Worm (Caenorhabditis elegans): Measurements from ENCODE around the gene K03B8.6.

ce11 chrV:11412125-11412524 lies 4.7 kb downstream of the K03B8.6 start:
- TF ChIP-seq aly-2 (tag; optimal IDR thresholded peaks at IDR 0.05) (no peak), nhr-77 (tag; optimal IDR thresholded peaks at IDR 0.05) (peak; percentile 51), hlh-17 (GFP tag; optimal IDR thresholded peaks at IDR 0.05; ENCODE audit: borderline replicate concordance) (no peak), blmp-1 (tag; optimal IDR thresholded peaks at IDR 0.05) (no peak), C04F5.9 (tag; optimal IDR thresholded peaks at IDR 0.05) (no peak), ama-1 (optimal IDR thresholded peaks at IDR 0.05) (no peak), nhr-11 (tag; optimal IDR thresholded peaks at IDR 0.05) (no peak), ceh-82 (tag; optimal IDR thresholded peaks at IDR 0.05) (peak in 1 of 3 experiments; percentile 3), unc-86 (tag; optimal IDR thresholded peaks at IDR 0.05) (no peak), nhr-90 (tag; optimal IDR thresholded peaks at IDR 0.05; ENCODE audit: poor library complexity) (peak; percentile 61), nhr-20 (tag; optimal IDR thresholded peaks at IDR 0.05) (peak; percentile 72), lin-39 (tag; optimal IDR thresholded peaks at IDR 0.05) (no peak), unc-30 (tag; optimal IDR thresholded peaks at IDR 0.05) (no peak), skn-1 (tag; optimal IDR thresholded peaks at IDR 0.05) (peak; percentile 33)

All from whole organism, L1 larva.